Worm (Caenorhabditis elegans) whole organism, L4/young adult: ENCODE results near the gene snb-6.

Source experiments
- W03F9.2 ChIP-seq: fragments of 150-350 bp; optimal IDR thresholded peaks from 2 replicates; lab custom pipeline; 2014; ENCODE audit warnings: missing biosample characterization, missing genetic modification characterization
- him-1 ChIP-seq: sonication (generic microtip); optimal IDR thresholded peaks from 2 replicates; lab custom pipeline; 2016; ENCODE audit warnings: missing genotype, missing genetic modification reagents, missing genetic modification characterization, missing compliant biosample characterization

- TF ChIP-seq W03F9.2 (tag; lab: Kevin White, UChicago): no peak
- no peak for TF ChIP-seq him-1
Measured at ce11 chrII:8896541-8896940, 37.0 kb upstream of the snb-6 start, which contains the start of gene lat-1.
